Worm (Caenorhabditis elegans) whole organism, L4/young adult: ENCODE results near the gene cnd-1.

Source experiments
- W03F9.2 ChIP-seq: fragments of 150-350 bp; optimal IDR thresholded peaks from 2 replicates; lab custom pipeline; 2014; ENCODE audit warnings: missing biosample characterization, missing genetic modification characterization
- dao-5 ChIP-seq: sonication (generic microtip); optimal IDR thresholded peaks from 2 replicates; lab custom pipeline; 2016; ENCODE audit warnings: missing genotype, missing genetic modification characterization, moderate library complexity, missing compliant biosample characterization
- him-1 ChIP-seq: sonication (generic microtip); optimal IDR thresholded peaks from 2 replicates; lab custom pipeline; 2016; ENCODE audit warnings: missing genotype, missing genetic modification reagents, missing genetic modification characterization, missing compliant biosample characterization

DNA sequence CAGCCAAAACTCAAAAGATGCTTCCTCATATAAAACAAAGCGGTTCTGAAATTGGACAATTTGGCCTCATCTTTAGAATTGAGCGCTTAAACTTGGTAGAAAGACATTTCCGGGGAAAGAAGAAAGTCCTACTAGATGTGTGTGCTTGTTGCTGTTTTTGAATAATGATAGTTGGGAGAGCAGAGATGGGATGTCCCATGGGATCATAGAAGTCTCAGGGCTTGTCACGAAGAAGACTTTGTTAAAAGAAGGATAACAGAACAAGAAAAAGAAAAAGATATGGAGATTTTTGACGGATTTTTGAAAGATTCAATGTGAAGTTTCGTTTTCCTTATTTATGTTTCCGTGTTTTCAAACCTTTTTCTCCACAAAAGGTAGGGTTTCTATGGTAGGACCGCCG is 25.8 kb downstream of the cnd-1 start, which contains the start of gene ZC155.2:
- no peak for TF ChIP-seq him-1
- no peak for TF ChIP-seq W03F9.2 (tag; lab: Kevin White, UChicago)
- TF ChIP-seq dao-5 (tag; lab: Kevin White, UChicago), result no peak
